Worm (Caenorhabditis elegans) whole organism, late embryonic: ENCODE results near the gene F29B9.12.

Experiments used
- K09A11.1 ChIP-seq: sonication (generic microtip); optimal IDR thresholded peaks from 2 replicates; lab custom pipeline; 2017; ENCODE audit warnings: antibody characterized with exemption, mild to moderate bottlenecking, missing genetic modification characterization, missing compliant biosample characterization; ENCODE audit not compliant: insufficient read depth
- ceh-19 ChIP-seq: fragments of 200-800 bp; sonication (Bioruptor generic); optimal IDR thresholded peaks from 2 replicates; lab custom pipeline; 2018; ENCODE audit warnings: mild to moderate bottlenecking, missing genetic modification characterization, missing compliant biosample characterization
- ceh-30 ChIP-seq: fragments of 150-350 bp; optimal IDR thresholded peaks from 2 replicates; lab custom pipeline; 2014; ENCODE audit warnings: missing biosample characterization, missing genetic modification characterization
- ceh-31 ChIP-seq: sonication (generic microtip); optimal IDR thresholded peaks from 2 replicates; lab custom pipeline; 2016; ENCODE audit warnings: missing genetic modification characterization, missing compliant biosample characterization
- ceh-34 ChIP-seq: sonication (generic microtip); optimal IDR thresholded peaks from 2 replicates; lab custom pipeline; 2016; ENCODE audit warnings: mild to moderate bottlenecking, missing genetic modification characterization, missing compliant biosample characterization
- ceh-48 ChIP-seq: sonication (generic microtip); optimal IDR thresholded peaks from 2 replicates; lab custom pipeline; 2016; ENCODE audit warnings: missing genetic modification characterization, inconsistent platforms, missing compliant biosample characterization
- ceh-6 ChIP-seq: fragments of 200-800 bp; sonication (Bioruptor generic); optimal IDR thresholded peaks from 2 replicates; lab custom pipeline; 2018; ENCODE audit warnings: mild to moderate bottlenecking, missing genetic modification characterization, missing compliant biosample characterization
- ceh-9 ChIP-seq: sonication (generic microtip); optimal IDR thresholded peaks from 2 replicates; lab custom pipeline; 2016; ENCODE audit warnings: mild to moderate bottlenecking, missing genetic modification characterization, inconsistent platforms, missing compliant biosample characterization
- dmd-4 ChIP-seq: sonication (generic microtip); optimal IDR thresholded peaks from 2 replicates; lab custom pipeline; 2016; ENCODE audit warnings: borderline replicate concordance, missing genetic modification characterization, missing compliant biosample characterization
- dve-1 ChIP-seq: sonication (generic microtip); optimal IDR thresholded peaks from 2 replicates; lab custom pipeline; 2017; ENCODE audit warnings: antibody characterized with exemption, mild to moderate bottlenecking, missing genetic modification characterization, missing compliant biosample characterization
- elt-2 ChIP-seq: sonication (generic microtip); optimal IDR thresholded peaks from 2 replicates; lab custom pipeline; 2016; ENCODE audit warnings: missing genetic modification reagents, missing genetic modification characterization, missing compliant biosample characterization
- elt-4 ChIP-seq: sonication (generic microtip); optimal IDR thresholded peaks from 2 replicates; lab custom pipeline; 2016; ENCODE audit warnings: missing genetic modification characterization, missing compliant biosample characterization
- fax-1 ChIP-seq: sonication (generic microtip); optimal IDR thresholded peaks from 2 replicates; lab custom pipeline; 2016; ENCODE audit warnings: missing genotype, missing genetic modification characterization, missing compliant biosample characterization
- fkh-6 ChIP-seq: sonication (generic microtip); optimal IDR thresholded peaks from 2 replicates; lab custom pipeline; 2016; ENCODE audit warnings: missing genetic modification characterization, missing compliant biosample characterization
- gmeb-2 ChIP-seq: sonication (generic microtip); optimal IDR thresholded peaks from 2 replicates; lab custom pipeline; 2016; ENCODE audit warnings: missing genetic modification characterization, inconsistent platforms, missing compliant biosample characterization
- lin-11 ChIP-seq: fragments of 200-800 bp; sonication (Bioruptor generic); optimal IDR thresholded peaks from 2 replicates; lab custom pipeline; 2018; ENCODE audit warnings: mild to moderate bottlenecking, missing genetic modification characterization, missing compliant biosample characterization
- madf-2 ChIP-seq: sonication (generic microtip); optimal IDR thresholded peaks from 2 replicates; lab custom pipeline; 2017; ENCODE audit warnings: missing genetic modification characterization, missing compliant biosample characterization
- nfya-1 ChIP-seq: sonication (generic microtip); optimal IDR thresholded peaks from 2 replicates; lab custom pipeline; 2017; ENCODE audit warnings: missing genetic modification characterization, mild to moderate bottlenecking, missing compliant biosample characterization, antibody characterized with exemption, moderate library complexity
- npax-4 ChIP-seq: sonication (generic microtip); optimal IDR thresholded peaks from 2 replicates; lab custom pipeline; 2016; ENCODE audit warnings: missing genetic modification characterization, missing compliant biosample characterization
- odd-2 ChIP-seq: sonication (generic microtip); optimal IDR thresholded peaks from 2 replicates; lab custom pipeline; 2017; ENCODE audit warnings: antibody characterized with exemption, mild to moderate bottlenecking, missing genetic modification characterization, missing compliant biosample characterization
- pag-3 ChIP-seq: sonication (generic microtip); optimal IDR thresholded peaks from 2 replicates; lab custom pipeline; 2016; ENCODE audit warnings: missing compliant biosample characterization, missing genetic modification characterization, borderline replicate concordance
- pat-9 ChIP-seq: fragments of 200-800 bp; sonication (Bioruptor generic); optimal IDR thresholded peaks from 2 replicates; lab custom pipeline; 2018; ENCODE audit warnings: mild to moderate bottlenecking, missing genetic modification characterization, moderate library complexity, missing compliant biosample characterization
- pax-1 ChIP-seq: fragments of 150-350 bp; optimal IDR thresholded peaks from 2 replicates; lab custom pipeline; 2014; ENCODE audit warnings: missing biosample characterization, missing genetic modification characterization
- ref-2 ChIP-seq: sonication (generic microtip); optimal IDR thresholded peaks from 2 replicates; lab custom pipeline; 2016; ENCODE audit warnings: missing genetic modification characterization, missing compliant biosample characterization
- rnt-1 ChIP-seq: sonication (generic microtip); optimal IDR thresholded peaks from 2 replicates; lab custom pipeline; 2016; ENCODE audit warnings: missing genetic modification characterization, missing compliant biosample characterization
- sdc-2 ChIP-seq: sonication (generic microtip); optimal IDR thresholded peaks from 2 replicates; lab custom pipeline; 2016; ENCODE audit warnings: missing genotype, missing genetic modification characterization, missing compliant biosample characterization
- sox-4 ChIP-seq: sonication (generic microtip); optimal IDR thresholded peaks from 2 replicates; lab custom pipeline; 2017; ENCODE audit warnings: mild to moderate bottlenecking, missing genetic modification characterization, inconsistent platforms, missing compliant biosample characterization
- syd-9 ChIP-seq: sonication (generic microtip); optimal IDR thresholded peaks from 2 replicates; lab custom pipeline; 2016; ENCODE audit warnings: mild to moderate bottlenecking, missing genetic modification characterization, moderate library complexity, missing compliant biosample characterization
- unc-3 ChIP-seq, 2 experiments: fragments of 200-800 bp in 1 of 2; sonication (Bioruptor generic) in 1 of 2; sonication (generic microtip) in 1 of 2; conservative IDR thresholded peaks in 1 of 2; optimal IDR thresholded peaks in 1 of 2; 2 replicates each; pipeline versions ENCODE4 v1.3.6 to Lab custom; 2016 to 2022; ENCODE audit warnings: missing compliant biosample characterization in 2 of 2, missing genetic modification characterization in 2 of 2, missing genetic modification reagents in 1 of 2
- unc-42 ChIP-seq: sonication (generic microtip); optimal IDR thresholded peaks from 2 replicates; lab custom pipeline; 2016; ENCODE audit warnings: missing genotype, missing genetic modification characterization, missing compliant biosample characterization
- unc-55 ChIP-seq: sonication (generic microtip); optimal IDR thresholded peaks from 2 replicates; lab custom pipeline; 2017; ENCODE audit warnings: missing biosample characterization, missing genetic modification reagents, missing genetic modification characterization
- unc-86 ChIP-seq: sonication (generic microtip); optimal IDR thresholded peaks from 2 replicates; lab custom pipeline; 2016; ENCODE audit warnings: missing genetic modification characterization, missing compliant biosample characterization
- ztf-16 ChIP-seq: sonication (generic microtip); optimal IDR thresholded peaks from 2 replicates; lab custom pipeline; 2017; ENCODE audit warnings: missing genetic modification characterization, missing compliant biosample characterization

Gene F29B9.12

DNA sequence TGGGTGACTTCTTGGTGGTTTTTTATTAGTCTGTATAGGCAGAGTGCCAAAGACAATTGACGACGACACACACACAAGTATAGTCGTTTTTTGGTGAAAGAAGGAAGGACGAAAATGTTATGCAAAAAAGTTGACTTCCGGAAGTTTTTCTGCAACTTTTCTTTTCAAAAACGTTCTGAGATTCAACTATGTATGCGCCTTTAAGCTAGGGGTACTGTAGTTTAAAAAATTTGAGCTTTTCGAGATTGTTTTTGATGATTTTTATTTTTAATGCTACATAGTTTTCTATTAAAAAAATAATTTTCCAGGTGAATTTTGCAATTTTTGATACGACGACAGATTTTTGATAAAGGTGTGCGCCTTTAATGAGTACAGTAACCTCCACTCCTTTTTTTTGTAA is 1.5 kb upstream of the F29B9.12 start:
- TF ChIP-seq ceh-48 (tag; lab: Kevin White, UChicago) (no peak), ztf-16 (tag; lab: Kevin White, UChicago) (no peak), madf-2 (no peak), ceh-31 (tag; lab: Kevin White, UChicago) (no peak), syd-9 (tag; lab: Kevin White, UChicago) (no peak)

DNA sequence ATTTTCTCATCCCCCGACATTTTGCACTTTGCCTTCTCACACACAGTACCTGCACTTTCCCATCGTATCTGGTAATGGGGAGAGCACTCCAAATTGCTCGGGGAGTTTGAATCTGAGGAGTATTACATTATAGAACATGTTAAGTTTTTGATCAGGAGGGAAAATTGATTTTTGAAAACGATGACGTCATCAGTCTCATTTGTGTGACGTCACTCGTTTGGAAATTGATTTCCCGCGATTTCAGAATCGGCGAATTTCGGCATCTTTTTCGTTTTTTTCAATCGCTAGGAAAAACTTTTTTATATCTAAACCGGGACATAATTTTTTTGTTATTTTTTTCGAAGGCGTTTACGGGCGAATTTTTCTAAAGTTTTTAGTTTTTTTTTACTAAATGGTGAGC is 4.0 kb downstream of the F29B9.12 start:
- TF ChIP-seq unc-42 (tag; lab: Kevin White, UChicago) (no peak), fkh-6 (tag; lab: Kevin White, UChicago) (no peak), ref-2 (tag; lab: Kevin White, UChicago) (no peak), K09A11.1 (tag; lab: Kevin White, UChicago) (no peak), ceh-9 (tag; lab: Kevin White, UChicago) (no peak), ceh-34 (tag; lab: Kevin White, UChicago) (no peak), npax-4 (no peak), ceh-6 (GFP tag; lab: Kevin White, UChicago) (no peak)

DNA sequence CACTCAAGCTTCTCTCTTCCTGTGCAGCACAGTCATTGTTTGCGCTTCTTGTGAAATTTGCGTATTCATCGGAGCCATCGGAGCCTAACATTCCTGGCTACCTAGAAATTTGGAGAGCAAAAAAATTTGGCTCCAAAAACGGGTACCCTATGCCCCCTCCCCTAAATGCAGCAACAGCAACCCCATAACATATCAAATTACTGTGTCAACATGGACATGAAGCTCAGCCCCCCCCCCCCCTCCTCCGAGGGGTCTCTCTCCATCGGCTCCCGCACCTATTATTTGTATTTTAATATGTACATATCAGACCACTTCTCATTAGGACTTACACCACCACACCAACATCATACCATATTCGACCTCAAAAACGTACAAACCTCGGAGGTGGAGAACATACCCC is 5.0 kb downstream of the F29B9.12 start:
- TF ChIP-seq ceh-34 (tag; lab: Kevin White, UChicago), result peak; percentile 92
- TF ChIP-seq ceh-19 (GFP tag; lab: Kevin White, UChicago), result peak; percentile 39
- no peak for TF ChIP-seq pat-9 (tag; lab: Kevin White, UChicago)

DNA sequence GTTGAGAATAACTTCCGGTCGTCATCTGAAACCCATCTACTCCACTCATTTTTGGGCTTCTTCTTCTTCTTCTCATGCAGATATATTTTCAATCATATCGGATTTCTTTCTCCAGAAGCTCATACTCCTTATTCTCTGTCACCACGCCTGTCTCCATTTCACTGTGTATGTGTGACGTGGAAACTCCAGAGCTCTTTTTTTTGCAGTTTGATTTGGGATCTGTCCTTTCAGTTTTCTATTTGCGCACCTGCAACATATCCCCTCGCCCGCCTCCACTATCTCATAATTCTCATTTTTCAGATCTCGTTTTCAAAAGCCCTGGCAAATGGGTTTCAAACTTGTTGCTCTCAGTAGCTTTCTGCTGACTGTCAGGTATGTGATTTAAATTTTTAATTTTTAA is 9.4 kb downstream of the F29B9.12 start, which contains the start of gene kin-36:
Gene kin-36 (plus strand): TSS at position 301 of the 400 bp plus-strand sequence.
- TF ChIP-seq gmeb-2, result no peak
- TF ChIP-seq lin-11 (tag; lab: Kevin White, UChicago), result no peak
- TF ChIP-seq ceh-9 (tag; lab: Kevin White, UChicago), result no peak
- no peak for TF ChIP-seq odd-2 (tag; lab: Kevin White, UChicago)
- no peak for TF ChIP-seq ceh-6 (GFP tag; lab: Kevin White, UChicago)
- no peak for TF ChIP-seq unc-55 (GFP tag; lab: Kevin White, UChicago)
- no peak for TF ChIP-seq pat-9 (tag; lab: Kevin White, UChicago)
- no peak for TF ChIP-seq elt-2
- no peak for TF ChIP-seq unc-86 (tag; lab: Kevin White, UChicago)
- TF ChIP-seq pax-1 (tag; lab: Kevin White, UChicago), result no peak
- TF ChIP-seq npax-4, result no peak
- TF ChIP-seq dve-1 (tag; lab: Kevin White, UChicago), result no peak
- TF ChIP-seq ceh-30 (tag; lab: Kevin White, UChicago), result no peak
- TF ChIP-seq pag-3 (tag; lab: Kevin White, UChicago), result no peak

DNA sequence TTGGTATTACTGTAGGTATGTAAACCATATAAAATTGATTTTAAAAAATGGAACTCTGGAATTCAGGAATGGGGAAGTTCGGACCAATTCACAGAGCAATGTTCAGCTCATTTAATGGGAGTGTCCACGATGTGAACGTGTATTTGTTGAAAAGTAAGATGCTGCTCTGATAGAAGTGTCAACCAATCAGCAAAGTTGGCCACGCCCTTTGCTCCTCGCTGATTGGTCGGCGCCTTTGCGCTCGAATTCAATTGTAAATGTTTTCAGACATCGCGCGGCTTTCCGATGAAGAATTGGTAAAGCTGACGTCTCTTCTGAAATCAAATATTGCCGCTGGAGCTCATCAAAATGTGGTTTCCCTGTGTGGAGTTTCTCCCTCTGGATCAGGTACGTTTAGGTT is 13.8 kb downstream of the F29B9.12 start:
- TF ChIP-seq unc-3 (GFP tag; conservative IDR thresholded peaks at IDR 0.05; lab: Robert Waterston, UW) (no peak), unc-3 (tag; optimal IDR thresholded peaks at IDR 0.05; lab: Kevin White, UChicago) (no peak), nfya-1 (tag; lab: Kevin White, UChicago) (peak; percentile 68)

DNA sequence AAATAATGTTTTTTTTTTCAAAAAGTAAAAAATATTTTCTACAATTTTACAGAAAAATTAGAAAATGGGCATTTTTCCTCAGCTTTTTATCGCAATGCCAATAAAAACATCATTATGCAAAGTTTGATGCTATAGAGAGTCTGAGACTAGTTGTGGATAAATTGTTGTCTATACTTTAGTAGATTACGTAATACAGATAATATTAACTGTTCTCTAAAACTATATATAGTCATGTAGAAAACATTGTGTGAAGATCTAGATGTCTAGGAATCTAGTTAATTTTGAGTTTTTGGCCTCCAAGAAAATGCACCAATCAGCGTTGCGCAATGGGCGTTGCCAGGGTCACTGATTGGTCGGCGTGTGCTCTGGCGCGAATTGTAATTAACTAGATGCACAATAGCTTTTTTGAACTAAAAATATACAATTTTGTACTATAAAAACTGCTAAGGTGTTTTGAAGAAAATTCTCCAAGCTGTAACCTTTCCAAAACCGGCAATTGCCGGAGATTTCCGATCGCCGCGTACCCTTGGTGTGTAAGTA is 17.0 kb downstream of the F29B9.12 start:
- TF ChIP-seq nfya-1 (tag; lab: Kevin White, UChicago) (peak; percentile 80), dmd-4 (no peak)

DNA sequence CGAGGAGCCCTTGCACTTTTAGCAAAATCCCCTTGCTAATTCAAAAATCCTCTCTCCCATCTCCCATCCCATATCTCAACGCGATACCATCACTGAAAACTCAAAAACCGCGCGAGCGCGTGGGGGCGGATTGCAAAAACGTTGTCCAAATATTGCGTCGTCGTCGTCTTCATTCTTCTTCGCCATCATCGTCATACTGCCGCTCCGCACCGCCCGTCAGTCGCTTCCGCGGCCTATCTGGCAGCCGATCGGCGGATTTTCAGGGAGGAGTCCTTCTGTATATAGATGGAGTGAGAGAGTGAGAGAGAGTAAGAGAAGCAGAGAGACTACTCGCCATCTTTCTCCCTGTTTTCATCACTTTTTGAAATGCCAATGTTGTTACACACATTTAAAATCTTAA is 17.6 kb downstream of the F29B9.12 start:
- TF ChIP-seq sox-4 (no peak), rnt-1 (tag; lab: Kevin White, UChicago) (peak; percentile 46), sdc-2 (tag; lab: Kevin White, UChicago) (no peak), unc-42 (tag; lab: Kevin White, UChicago) (no peak), fax-1 (tag; lab: Kevin White, UChicago) (no peak), elt-4 (tag; lab: Kevin White, UChicago) (peak; percentile 45)
